Worm (Caenorhabditis elegans) whole organism, young adult: Measurements from ENCODE around the gene lonp-2.

ENCODE experiments used
- B0261.1 ChIP-seq: sonication (generic microtip); optimal IDR thresholded peaks from 2 replicates; lab custom pipeline; 2016; ENCODE audit warnings: mild to moderate bottlenecking, missing genetic modification characterization, moderate library complexity, missing compliant biosample characterization
- B0336.3 ChIP-seq: fragments of 200-800 bp; sonication (Bioruptor generic); IDR thresholded peaks from 2 replicates; pipeline ENCODE4 v1.3.6; 2022; ENCODE audit warnings: missing genetic modification characterization, missing compliant biosample characterization
- C17E4.6 ChIP-seq: fragments of 200-800 bp; sonication (Bioruptor generic); IDR thresholded peaks from 2 replicates; pipeline ENCODE4 v1.3.6; 2022; ENCODE audit warnings: missing genetic modification reagents, missing genetic modification characterization, missing compliant biosample characterization
- F37B4.10 ChIP-seq: fragments of 200-800 bp; sonication (Bioruptor generic); IDR thresholded peaks from 2 replicates; pipeline ENCODE4 v1.3.6; 2022; ENCODE audit warnings: missing genetic modification characterization, missing compliant biosample characterization
- F57A8.1 ChIP-seq: fragments of 200-800 bp; sonication (Bioruptor generic); optimal IDR thresholded peaks from 2 replicates; lab custom pipeline; 2018; ENCODE audit warnings: mild to moderate bottlenecking, missing genetic modification characterization, moderate library complexity, missing compliant biosample characterization
- T26A5.8 ChIP-seq: sonication (generic microtip); optimal IDR thresholded peaks from 2 replicates; lab custom pipeline; 2016; ENCODE audit warnings: missing genetic modification characterization, missing compliant biosample characterization
- Y56A3A.18 ChIP-seq: fragments of 200-800 bp; sonication (Bioruptor generic); IDR thresholded peaks from 2 replicates; pipeline ENCODE4 v1.3.6; 2022; ENCODE audit warnings: missing genetic modification reagents, missing genetic modification characterization, missing compliant biosample characterization
- Y67H2A.10 ChIP-seq: fragments of 200-800 bp; sonication (Bioruptor generic); conservative IDR thresholded peaks from 2 replicates; pipeline ENCODE4 v1.3.6; 2022; ENCODE audit warnings: missing genetic modification reagents, missing genetic modification characterization, missing compliant biosample characterization
- Y95B8A.8 ChIP-seq: fragments of 200-800 bp; sonication (Bioruptor generic); IDR thresholded peaks from 2 replicates; pipeline ENCODE4 v1.3.6; 2022; ENCODE audit warnings: missing genetic modification reagents, missing genetic modification characterization, missing compliant biosample characterization
- aptf-2 ChIP-seq: fragments of 200-800 bp; sonication (Bioruptor generic); conservative IDR thresholded peaks from 2 replicates; pipeline ENCODE4 v1.3.6; 2022; ENCODE audit warnings: missing genetic modification reagents, missing genetic modification characterization, missing compliant biosample characterization
- aptf-3 ChIP-seq: fragments of 200-800 bp; sonication (Bioruptor generic); IDR thresholded peaks from 2 replicates; pipeline ENCODE4 v1.3.6; 2022; ENCODE audit warnings: missing genetic modification characterization, missing compliant biosample characterization
- athp-1 ChIP-seq: sonication (generic microtip); optimal IDR thresholded peaks from 2 replicates; lab custom pipeline; 2017; ENCODE audit warnings: mild to moderate bottlenecking, missing genetic modification characterization, missing compliant biosample characterization
- attf-3 ChIP-seq: fragments of 200-800 bp; sonication (Bioruptor generic); conservative IDR thresholded peaks from 2 replicates; pipeline ENCODE4 v1.3.6; 2022; ENCODE audit warnings: missing genetic modification reagents, missing genetic modification characterization, missing compliant biosample characterization
- dpl-1 ChIP-seq: fragments of 150-350 bp; optimal IDR thresholded peaks from 2 replicates; lab custom pipeline; 2014; ENCODE audit warnings: missing biosample characterization, missing genetic modification reagents, missing genetic modification characterization
- efl-1 ChIP-seq: fragments of 150-350 bp; optimal IDR thresholded peaks from 2 replicates; lab custom pipeline; 2014; ENCODE audit warnings: missing biosample characterization, missing genetic modification reagents, missing genetic modification characterization
- egl-18 ChIP-seq: fragments of 200-800 bp; sonication (Bioruptor generic); IDR thresholded peaks from 2 replicates; pipeline ENCODE4 v1.3.6; 2022; ENCODE audit warnings: missing genetic modification reagents, missing genetic modification characterization, missing compliant biosample characterization
- egrh-3 ChIP-seq: fragments of 200-800 bp; sonication (Bioruptor generic); IDR thresholded peaks from 2 replicates; pipeline ENCODE4 v1.3.6; 2022; ENCODE audit warnings: missing genetic modification reagents, missing genetic modification characterization, missing compliant biosample characterization
- ets-4 ChIP-seq: fragments of 200-800 bp; sonication (Bioruptor generic); optimal IDR thresholded peaks from 2 replicates; lab custom pipeline; 2018; ENCODE audit warnings: mild to moderate bottlenecking, missing genetic modification characterization, missing compliant biosample characterization
- hlh-26 ChIP-seq: fragments of 200-800 bp; sonication (Bioruptor generic); conservative IDR thresholded peaks from 2 replicates; pipeline ENCODE4 v1.3.6; 2022; ENCODE audit warnings: missing genetic modification reagents, missing genetic modification characterization, missing compliant biosample characterization
- lsl-1 ChIP-seq: fragments of 200-800 bp; sonication (Bioruptor generic); optimal IDR thresholded peaks from 2 replicates; lab custom pipeline; 2018; ENCODE audit warnings: mild to moderate bottlenecking, missing genetic modification characterization, moderate library complexity, missing compliant biosample characterization
- madf-6 ChIP-seq: fragments of 200-800 bp; sonication (Bioruptor generic); IDR thresholded peaks from 2 replicates; pipeline ENCODE4 v1.3.6; 2022; ENCODE audit warnings: missing genetic modification reagents, missing genetic modification characterization, missing compliant biosample characterization
- madf-8 ChIP-seq: fragments of 200-800 bp; sonication (Bioruptor generic); conservative IDR thresholded peaks from 2 replicates; pipeline ENCODE4 v1.3.6; 2022; ENCODE audit warnings: missing genetic modification reagents, missing genetic modification characterization, missing compliant biosample characterization
- mel-28 ChIP-seq: sonication (generic microtip); optimal IDR thresholded peaks from 2 replicates; lab custom pipeline; 2016; ENCODE audit warnings: borderline replicate concordance, mild to moderate bottlenecking, missing genetic modification characterization, missing compliant biosample characterization
- mxl-1 ChIP-seq: sonication (generic microtip); optimal IDR thresholded peaks from 2 replicates; lab custom pipeline; 2016; ENCODE audit warnings: missing genetic modification characterization, missing compliant biosample characterization
- nfya-2 ChIP-seq: fragments of 200-800 bp; sonication (Bioruptor generic); IDR thresholded peaks from 2 replicates; pipeline ENCODE4 v1.3.6; 2022; ENCODE audit warnings: missing genetic modification reagents, missing genetic modification characterization, missing compliant biosample characterization
- nfyb-1 ChIP-seq: fragments of 200-800 bp; sonication (Bioruptor generic); IDR thresholded peaks from 2 replicates; pipeline ENCODE4 v1.3.6; 2022; ENCODE audit warnings: missing genetic modification reagents, missing genetic modification characterization, missing compliant biosample characterization
- rpc-1 ChIP-seq, 2 experiments: fragments of 150-350 bp in 1 of 2; sonication (generic microtip) in 1 of 2; optimal IDR thresholded peaks; 2 replicates each; lab custom pipeline; 2014 to 2018; ENCODE audit warnings: missing biosample characterization in 1 of 2, missing genetic modification characterization in 1 of 2, missing genetic modification reagents in 1 of 2, missing genotype in 1 of 2
- tbp1 ChIP-seq: fragments of 200-800 bp; sonication (Bioruptor generic); optimal IDR thresholded peaks from 2 replicates; lab custom pipeline; 2018; ENCODE audit warnings: mild to moderate bottlenecking, missing genetic modification characterization, missing compliant biosample characterization
- tbx-9 ChIP-seq: sonication (generic microtip); optimal IDR thresholded peaks from 2 replicates; lab custom pipeline; 2016; ENCODE audit warnings: borderline replicate concordance, missing genetic modification characterization, inconsistent platforms, missing compliant biosample characterization
- unc-62 ChIP-seq: fragments of 150-350 bp; optimal IDR thresholded peaks from 2 replicates; lab custom pipeline; 2014; ENCODE audit warnings: missing biosample characterization, missing genetic modification reagents, missing genetic modification characterization
- xnd-1 ChIP-seq: sonication (generic microtip); optimal IDR thresholded peaks from 2 replicates; lab custom pipeline; 2016; ENCODE audit warnings: missing genotype, missing genetic modification reagents, missing genetic modification characterization, missing compliant biosample characterization
- zfh-2 ChIP-seq: fragments of 200-800 bp; sonication (Bioruptor generic); conservative IDR thresholded peaks from 2 replicates; pipeline ENCODE4 v1.3.6; 2022; ENCODE audit warnings: missing genetic modification reagents, missing genetic modification characterization, missing compliant biosample characterization
- zim-3 ChIP-seq: sonication (generic microtip); optimal IDR thresholded peaks from 2 replicates; lab custom pipeline; 2017; ENCODE audit warnings: mild to moderate bottlenecking, missing genetic modification characterization, moderate library complexity, missing compliant biosample characterization
- ztf-18 ChIP-seq: sonication (generic microtip); optimal IDR thresholded peaks from 2 replicates; lab custom pipeline; 2016; ENCODE audit warnings: missing genotype, mild to moderate bottlenecking, missing genetic modification characterization, missing compliant biosample characterization
- ztf-26 ChIP-seq: sonication (generic microtip); optimal IDR thresholded peaks from 2 replicates; lab custom pipeline; 2017; ENCODE audit warnings: missing genetic modification characterization, missing compliant biosample characterization
- ztf-28 ChIP-seq: fragments of 200-800 bp; sonication (Bioruptor generic); IDR thresholded peaks from 2 replicates; pipeline ENCODE4 v1.3.6; 2022; ENCODE audit warnings: missing genetic modification reagents, missing genetic modification characterization, missing compliant biosample characterization

The lonp-2 gene

DNA sequence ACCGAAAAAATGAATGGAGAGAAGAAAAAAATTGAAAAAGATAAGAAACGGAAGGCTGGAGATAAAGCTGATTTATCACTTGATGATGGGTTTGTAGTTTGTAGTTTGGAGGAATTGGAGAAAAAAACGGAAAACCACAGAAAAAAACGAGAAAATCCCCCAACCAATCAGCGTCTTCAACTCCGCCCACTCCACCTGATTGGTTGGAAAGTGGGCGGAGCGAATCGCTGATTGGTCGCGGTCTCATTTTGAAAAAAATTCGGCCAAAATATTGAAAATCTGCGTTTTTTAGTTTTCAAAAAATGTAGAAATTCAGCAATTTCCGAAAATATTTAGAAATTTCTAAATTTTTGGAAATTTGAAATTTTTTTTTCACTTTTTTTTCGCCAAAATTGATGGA lies 48.2 kb downstream of the lonp-2 start:
- TF ChIP-seq lsl-1 = no peak
- TF ChIP-seq nfyb-1 = peak; percentile 82

DNA sequence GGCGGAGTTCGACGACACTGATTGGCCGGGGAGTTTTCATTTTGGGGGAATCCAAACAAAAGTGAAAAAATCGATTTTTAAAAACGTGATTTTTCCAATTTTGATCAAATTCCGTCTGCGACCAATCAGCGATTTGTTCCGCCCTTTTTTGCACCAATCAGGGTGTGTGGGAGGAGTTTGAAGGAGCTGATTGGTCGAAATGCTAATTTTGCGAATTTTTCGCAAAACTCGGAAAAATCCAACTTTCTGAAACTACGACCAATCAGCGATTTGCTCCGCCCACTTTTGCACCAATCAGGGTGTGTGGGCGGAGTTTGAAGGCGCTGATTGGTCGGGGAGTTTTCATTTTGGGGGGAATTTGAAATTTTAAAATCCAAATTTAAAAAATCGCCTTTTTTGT lies 49.0 kb downstream of the lonp-2 start:
- no peak for TF ChIP-seq C17E4.6 (GFP tag; lab: Robert Waterston, UW)
- no peak for TF ChIP-seq mxl-1 (tag; lab: Kevin White, UChicago)
- no peak for TF ChIP-seq madf-8 (GFP tag; lab: Robert Waterston, UW)
- no peak for TF ChIP-seq rpc-1 (optimal IDR thresholded peaks at IDR 0.05; lab: Kevin White, UChicago)
- no peak for TF ChIP-seq rpc-1 (tag; optimal IDR thresholded peaks at IDR 0.05; lab: Kevin White, UChicago)
- no peak for TF ChIP-seq aptf-3
- TF ChIP-seq egl-18 (GFP tag; lab: Robert Waterston, UW) = no peak
- no peak for TF ChIP-seq zim-3
- TF ChIP-seq ztf-18 = no peak
- no peak for TF ChIP-seq dpl-1 (GFP tag; lab: Kevin White, UChicago)
- TF ChIP-seq F37B4.10 (GFP tag; lab: Robert Waterston, UW) = no peak
- no peak for TF ChIP-seq athp-1
- TF ChIP-seq ets-4 (GFP tag; lab: Kevin White, UChicago) = no peak
- no peak for TF ChIP-seq F57A8.1 (GFP tag; lab: Kevin White, UChicago)
- no peak for TF ChIP-seq aptf-2 (GFP tag; lab: Robert Waterston, UW)
- no peak for TF ChIP-seq Y56A3A.18

DNA sequence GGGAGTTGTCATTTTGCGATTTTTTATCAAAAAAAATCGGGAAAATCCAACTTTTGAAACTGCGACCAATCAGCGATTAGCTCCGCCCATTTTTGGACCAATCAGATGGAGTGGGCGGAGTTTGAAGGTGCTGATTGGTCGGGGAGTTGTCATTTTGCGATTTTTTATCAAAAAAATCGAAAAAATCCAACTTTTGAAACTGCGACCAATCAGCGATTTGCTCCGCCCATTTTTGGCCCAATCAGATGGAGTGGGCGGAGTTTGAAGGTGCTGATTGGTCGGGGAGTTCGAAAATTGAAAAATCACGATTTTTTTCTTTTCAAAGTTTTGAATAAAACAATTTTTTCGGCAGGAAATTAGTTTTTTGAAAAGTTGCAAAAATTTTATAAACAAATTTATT lies 50.0 kb downstream of the lonp-2 start:
- TF ChIP-seq nfyb-1 = 0 out of 2 replicates have a peak, but pooled peaks have one; percentile 51
- TF ChIP-seq mel-28 (tag; lab: Kevin White, UChicago) = no peak
- TF ChIP-seq, all 124 proteins: peak for 1

DNA sequence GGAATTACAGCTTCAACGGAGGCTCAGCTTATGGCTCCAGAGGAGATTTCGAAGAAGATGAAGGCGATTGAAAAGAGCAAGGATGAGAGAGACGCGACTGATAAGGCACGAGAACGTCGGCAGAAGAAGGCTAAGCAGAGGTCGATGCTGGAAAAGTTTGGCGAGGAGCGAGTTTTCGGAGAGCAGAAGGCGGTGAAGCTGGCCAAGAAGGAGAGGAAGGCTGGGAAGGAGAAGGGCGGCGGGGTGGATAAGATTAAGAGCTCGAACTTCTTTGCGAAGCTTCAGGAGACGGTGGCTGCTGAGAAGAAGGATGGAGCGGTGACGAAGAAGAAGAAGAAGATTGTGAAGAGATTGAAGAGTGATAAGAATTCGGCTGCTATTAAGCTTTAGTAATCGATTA lies 51.6 kb downstream of the lonp-2 start:
- peak; percentile 67; the same call in 1 of the 2 replicates for TF ChIP-seq egrh-3 (GFP tag; lab: Robert Waterston, UW)
- TF ChIP-seq zfh-2 = peak; percentile 72
- TF ChIP-seq tbp1 (GFP tag; lab: Kevin White, UChicago) = no peak

DNA sequence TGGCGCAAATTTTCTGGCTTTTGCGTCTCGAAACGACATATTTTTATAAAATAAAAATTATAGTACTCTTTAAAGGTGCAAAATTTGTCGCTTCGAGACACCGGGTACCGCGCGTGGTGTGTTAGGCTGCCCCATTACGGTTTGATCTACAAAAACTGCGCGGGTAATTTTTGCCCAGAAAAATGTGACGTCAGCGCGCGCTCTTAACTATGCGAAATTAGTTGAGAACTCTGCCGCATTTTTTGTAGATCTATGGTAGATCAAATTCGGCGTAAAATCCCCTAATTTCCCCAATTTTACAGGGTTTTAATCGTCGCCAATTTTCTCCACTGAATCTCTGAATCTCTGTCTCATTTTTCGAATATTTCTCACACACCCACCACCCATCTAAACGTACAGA lies 52.9 kb downstream of the lonp-2 start, which contains the start of gene Y75B8A.8:
Y75B8A.8 (plus strand) TSS at position 301 of the 400 bp plus-strand sequence.
- no peak for TF ChIP-seq ztf-26
- TF ChIP-seq xnd-1 (tag; lab: Kevin White, UChicago) = peak; percentile 23
- TF ChIP-seq efl-1 (GFP tag; lab: Kevin White, UChicago) = peak; percentile 25
- TF ChIP-seq B0336.3 = peak; percentile 26; the same call in 1 of the 2 replicates
- peak; percentile 67; the same call in 1 of the 2 replicates for TF ChIP-seq madf-6 (GFP tag; lab: Robert Waterston, UW)
- TF ChIP-seq ztf-28 = no peak
- TF ChIP-seq madf-8 (GFP tag; lab: Robert Waterston, UW) = 0 out of 2 replicates have a peak, but pooled peaks have one; percentile 17
- TF ChIP-seq hlh-26 (GFP tag; lab: Robert Waterston, UW) = no peak

DNA sequence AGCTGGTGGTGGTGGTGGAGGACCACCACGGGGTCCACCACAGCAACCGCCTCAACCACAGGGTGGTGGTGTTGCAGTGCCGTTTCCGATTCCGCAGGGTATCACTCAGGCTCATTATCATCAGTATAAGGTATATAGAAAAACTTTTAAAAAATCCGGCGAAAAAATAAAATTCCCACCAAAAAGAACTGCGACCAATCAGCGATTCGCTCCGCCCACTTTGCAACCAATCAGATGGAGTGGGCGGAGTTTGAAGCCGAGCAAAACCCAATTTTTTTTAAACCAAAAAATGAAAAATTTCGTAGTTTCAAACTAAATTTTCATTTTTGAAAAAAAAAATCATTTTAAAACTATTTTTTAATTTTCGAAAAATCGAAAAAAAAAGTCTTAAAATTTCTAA lies 53.4 kb downstream of the lonp-2 start:
- TF ChIP-seq B0261.1 = no peak
- TF ChIP-seq Y95B8A.8 (GFP tag; lab: Robert Waterston, UW) = 0 out of 2 replicates have a peak, but pooled peaks have one; percentile 26
- 0 out of 2 replicates have a peak, but pooled peaks have one; percentile 40 for TF ChIP-seq zfh-2
- 0 out of 2 replicates have a peak, but pooled peaks have one; percentile 21 for TF ChIP-seq nfyb-1
- no peak for TF ChIP-seq ztf-18
- TF ChIP-seq Y67H2A.10 (GFP tag; lab: Robert Waterston, UW) = no peak
- TF ChIP-seq T26A5.8 = no peak
- TF ChIP-seq attf-3 (GFP tag; lab: Robert Waterston, UW) = no peak
- no peak for TF ChIP-seq unc-62 (GFP tag; lab: Kevin White, UChicago)
- no peak for TF ChIP-seq tbx-9 (tag; lab: Kevin White, UChicago)
- TF ChIP-seq nfya-2 (GFP tag; lab: Robert Waterston, UW) = 0 out of 2 replicates have a peak, but pooled peaks have one; percentile 54
- no peak for TF ChIP-seq aptf-3
- no peak for TF ChIP-seq zim-3
